Worm (Caenorhabditis elegans): ENCODE measurements around the gene F22B5.10.
A peak's percentile ranks its signal among the peaks of the same experiment; 100 is the strongest.

Gene F22B5.10

ce11 chrII:8431954-8432353, 35.0 kb upstream of the F22B5.10 start, which contains the start of gene acp-2:
TSS of gene acp-2 (minus strand) at chrII:8432054.
- TF ChIP-seq skn-1 (tag; optimal IDR thresholded peaks at IDR 0.05) = no peak
- no peak for TF ChIP-seq fos-1 (tag; optimal IDR thresholded peaks at IDR 0.05)
- no peak for TF ChIP-seq peb-1 (tag; optimal IDR thresholded peaks at IDR 0.05)
- no peak for TF ChIP-seq nhr-6 (tag; optimal IDR thresholded peaks at IDR 0.05)
- no peak for TF ChIP-seq nhr-11 (tag; optimal IDR thresholded peaks at IDR 0.05)
- TF ChIP-seq mdl-1 (tag; optimal IDR thresholded peaks at IDR 0.05) = no peak
- TF ChIP-seq sma-9 (GFP tag; optimal IDR thresholded peaks at IDR 0.05) = no peak
- TF ChIP-seq sma-9 (tag; optimal IDR thresholded peaks at IDR 0.05) = no peak
- no peak for TF ChIP-seq nhr-10 (tag; optimal IDR thresholded peaks at IDR 0.05)
- TF ChIP-seq R02D3.7 (tag; optimal IDR thresholded peaks at IDR 0.05) = no peak
- no peak for TF ChIP-seq elt-3 (tag; optimal IDR thresholded peaks at IDR 0.05)
- TF ChIP-seq elt-1 (tag; optimal IDR thresholded peaks at IDR 0.05) = no peak
- no peak for TF ChIP-seq nhr-23 (tag; optimal IDR thresholded peaks at IDR 0.05)
- TF ChIP-seq ceh-16 (tag; optimal IDR thresholded peaks at IDR 0.05) = no peak
- no peak for TF ChIP-seq lin-11 (tag; optimal IDR thresholded peaks at IDR 0.05)
- TF ChIP-seq nhr-237 (tag; optimal IDR thresholded peaks at IDR 0.05) = no peak
- no peak for TF ChIP-seq snpc-4 (tag; optimal IDR thresholded peaks at IDR 0.05)
- no peak for TF ChIP-seq ztf-11 (tag; optimal IDR thresholded peaks at IDR 0.05)
- no peak for TF ChIP-seq lin-13 (GFP tag; optimal IDR thresholded peaks at IDR 0.05)
- TF ChIP-seq nhr-77 (tag; optimal IDR thresholded peaks at IDR 0.05) = no peak

ce11 chrII:8435005-8435404, 32.0 kb upstream of the F22B5.10 start, which contains the start of gene acp-4:
TSS of gene acp-4 (minus strand) at chrII:8435105.
- no peak for TF ChIP-seq nhr-12 (tag; optimal IDR thresholded peaks at IDR 0.05)
- TF ChIP-seq blmp-1 (tag; optimal IDR thresholded peaks at IDR 0.05; ENCODE audit: insufficient read depth) = no peak
- TF ChIP-seq ceh-16 (tag; optimal IDR thresholded peaks at IDR 0.05) = no peak
- TF ChIP-seq R02D3.7 (tag; optimal IDR thresholded peaks at IDR 0.05) = no peak
- TF ChIP-seq unc-55 (GFP tag; optimal IDR thresholded peaks at IDR 0.05) = no peak
- TF ChIP-seq nhr-237 (tag; optimal IDR thresholded peaks at IDR 0.05) = no peak
- TF ChIP-seq sem-4 (tag; optimal IDR thresholded peaks at IDR 0.05) = no peak

ce11 chrII:8437035-8437434, 29.9 kb upstream of the F22B5.10 start, which contains the start of gene acp-3:
TSS of gene acp-3 (minus strand) at chrII:8437135.
- no peak for TF ChIP-seq sma-3 (GFP tag; optimal IDR thresholded peaks at IDR 0.05)
- TF ChIP-seq mdl-1 (tag; optimal IDR thresholded peaks at IDR 0.05) = no peak
- no peak for TF ChIP-seq ama-1 (optimal IDR thresholded peaks at IDR 0.05)
- TF ChIP-seq Y55F3AM.14 (GFP tag; optimal IDR thresholded peaks at IDR 0.05) = no peak
- TF ChIP-seq nhr-21 (tag; optimal IDR thresholded peaks at IDR 0.05) = no peak
- no peak for TF ChIP-seq mbf-1 (tag; optimal IDR thresholded peaks at IDR 0.05)
- TF ChIP-seq nhr-25 (tag; optimal IDR thresholded peaks at IDR 0.05) = no peak
- TF ChIP-seq nhr-237 (tag; optimal IDR thresholded peaks at IDR 0.05) = no peak
- no peak for TF ChIP-seq gmeb-1 (tag; optimal IDR thresholded peaks at IDR 0.05)
- no peak for TF ChIP-seq nhr-10 (tag; optimal IDR thresholded peaks at IDR 0.05)
- TF ChIP-seq ztf-11 (tag; optimal IDR thresholded peaks at IDR 0.05) = no peak
- no peak for TF ChIP-seq C34F6.9 (tag; optimal IDR thresholded peaks at IDR 0.05)
- no peak for TF ChIP-seq skn-1 (tag; optimal IDR thresholded peaks at IDR 0.05)
- TF ChIP-seq ZK546.5 (tag; optimal IDR thresholded peaks at IDR 0.05) = no peak
- TF ChIP-seq elt-3 (tag; optimal IDR thresholded peaks at IDR 0.05) = no peak

- peak; percentile 82 for TF ChIP-seq blmp-1 (tag; optimal IDR thresholded peaks at IDR 0.05; ENCODE audit: insufficient read depth)
- no peak for TF ChIP-seq ztf-4 (tag; optimal IDR thresholded peaks at IDR 0.05)
- TF ChIP-seq elt-1 (tag; optimal IDR thresholded peaks at IDR 0.05) = no peak
- TF ChIP-seq nhr-25 (tag; optimal IDR thresholded peaks at IDR 0.05) = peak; percentile 46
These were observed 28.1 kb upstream of the F22B5.10 start, which contains the start of gene lips-10 for ce11 chrII:8438791-8439287. TSS of gene lips-10 (plus strand) at chrII:8439168.

- TF ChIP-seq crh-2 (tag; optimal IDR thresholded peaks at IDR 0.05) (peak; percentile 7), ceh-16 (tag; optimal IDR thresholded peaks at IDR 0.05) (no peak), lin-11 (tag; optimal IDR thresholded peaks at IDR 0.05) (no peak), dmd-4 (tag; optimal IDR thresholded peaks at IDR 0.05) (no peak), nhr-11 (tag; optimal IDR thresholded peaks at IDR 0.05) (no peak), snpc-4 (tag; optimal IDR thresholded peaks at IDR 0.05) (no peak), mbf-1 (tag; optimal IDR thresholded peaks at IDR 0.05) (no peak), blmp-1 (tag; optimal IDR thresholded peaks at IDR 0.05; ENCODE audit: insufficient read depth) (peak; percentile 47), nhr-25 (tag; optimal IDR thresholded peaks at IDR 0.05) (peak; percentile 74), unc-62 (GFP tag; optimal IDR thresholded peaks at IDR 0.05) (no peak), elt-3 (tag; optimal IDR thresholded peaks at IDR 0.05) (no peak), egl-27 (tag; optimal IDR thresholded peaks at IDR 0.05) (no peak), nhr-77 (tag; optimal IDR thresholded peaks at IDR 0.05) (no peak), R02D3.7 (tag; optimal IDR thresholded peaks at IDR 0.05) (no peak), sma-9 (GFP tag; optimal IDR thresholded peaks at IDR 0.05) (peak; percentile 17), sma-9 (tag; optimal IDR thresholded peaks at IDR 0.05) (no peak)
These were observed 26.9 kb upstream of the F22B5.10 start for ce11 chrII:8440097-8440496.

All from whole organism, L2 larva.